Fruit fly (Drosophila melanogaster) whole organism, embryonic: ENCODE measurements around the gene CRAT.

Experiments
- Aef1 ChIP-seq: fragments of 200-800 bp; sonication (Bioruptor generic); IDR thresholded peaks from 3 replicates; pipeline ENCODE4 v1.3.6; 2022; ENCODE audit warnings: missing biosample characterization, missing genetic modification characterization
- Blimp-1 ChIP-seq: fragments of 200-800 bp; sonication (Bioruptor generic); optimal IDR thresholded peaks from 3 replicates; lab custom pipeline; 2018; ENCODE audit warnings: missing biosample characterization, missing genetic modification characterization, mild to moderate bottlenecking, moderate library complexity, missing genetic modification reagents
- CG11398 ChIP-seq: fragments of 200-800 bp; sonication (Bioruptor generic); optimal IDR thresholded peaks from 2 replicates; lab custom pipeline; 2016; ENCODE audit warnings: missing biosample characterization, missing genetic modification characterization
- CG12071 ChIP-seq: fragments of 200-800 bp; sonication (Bioruptor generic); optimal IDR thresholded peaks from 3 replicates; lab custom pipeline; 2018; ENCODE audit warnings: missing biosample characterization, mild to moderate bottlenecking, missing genetic modification characterization
- CG12942 ChIP-seq: fragments of 200-800 bp; sonication (Bioruptor generic); optimal IDR thresholded peaks from 3 replicates; lab custom pipeline; 2016; ENCODE audit warnings: missing biosample characterization, missing genetic modification characterization
- CG13894 ChIP-seq: fragments of 200-800 bp; sonication (Bioruptor generic); optimal IDR thresholded peaks from 3 replicates; lab custom pipeline; 2018; ENCODE audit warnings: missing biosample characterization, mild to moderate bottlenecking, missing genetic modification characterization, moderate library complexity
- CG15601 ChIP-seq: fragments of 200-800 bp; sonication (Bioruptor generic); optimal IDR thresholded peaks from 3 replicates; lab custom pipeline; 2019; ENCODE audit warnings: missing biosample characterization, mild to moderate bottlenecking, missing genetic modification characterization, moderate library complexity
- CG17568 ChIP-seq: fragments of 200-800 bp; sonication (Bioruptor generic); optimal IDR thresholded peaks from 2 replicates; lab custom pipeline; 2018; ENCODE audit warnings: missing biosample characterization, mild to moderate bottlenecking, missing genetic modification characterization, moderate library complexity
- CG17802 ChIP-seq: fragments of 200-800 bp; sonication (Bioruptor generic); optimal IDR thresholded peaks from 2 replicates; lab custom pipeline; 2018; ENCODE audit warnings: missing biosample characterization, mild to moderate bottlenecking, missing genetic modification characterization, moderate library complexity
- CG18262 ChIP-seq: fragments of 200-800 bp; optimal IDR thresholded peaks from 3 replicates; lab custom pipeline; 2019; ENCODE audit warnings: missing biosample characterization, mild to moderate bottlenecking, missing genetic modification characterization, moderate library complexity
- CG18476 ChIP-seq: fragments of 200-800 bp; sonication (Bioruptor generic); optimal IDR thresholded peaks from 2 replicates; lab custom pipeline; 2016; ENCODE audit warnings: missing biosample characterization, mild to moderate bottlenecking, missing genetic modification characterization
- CG34376 ChIP-seq: fragments of 200-800 bp; sonication (Bioruptor generic); optimal IDR thresholded peaks from 2 replicates; lab custom pipeline; 2018; ENCODE audit warnings: missing biosample characterization, mild to moderate bottlenecking, missing genetic modification characterization
- CG3838 ChIP-seq: fragments of 200-800 bp; sonication (Bioruptor generic); optimal IDR thresholded peaks from 3 replicates; lab custom pipeline; 2016; ENCODE audit warnings: missing biosample characterization, missing genetic modification characterization
- CG3995 ChIP-seq: fragments of 200-800 bp; sonication (Bioruptor generic); optimal IDR thresholded peaks from 3 replicates; lab custom pipeline; 2016; ENCODE audit warnings: missing biosample characterization, missing genetic modification characterization
- CG4328 ChIP-seq: fragments of 200-800 bp; sonication (Bioruptor generic); optimal IDR thresholded peaks from 3 replicates; lab custom pipeline; 2017; ENCODE audit warnings: missing biosample characterization, missing genetic modification reagents, missing genetic modification characterization
- CG4820 ChIP-seq: fragments of 200-800 bp; sonication (Bioruptor generic); optimal IDR thresholded peaks from 3 replicates; lab custom pipeline; 2016; ENCODE audit warnings: missing biosample characterization, missing genetic modification characterization
- CG6272 ChIP-seq: fragments of 200-800 bp; sonication (Bioruptor generic); IDR thresholded peaks from 2 replicates; pipeline ENCODE4 v1.3.6; 2022; ENCODE audit warnings: missing biosample characterization, missing genetic modification characterization
- CoRest ChIP-seq: fragments of 200-800 bp; sonication (Bioruptor generic); optimal IDR thresholded peaks from 3 replicates; lab custom pipeline; 2018; ENCODE audit warnings: missing biosample characterization, mild to moderate bottlenecking, missing genetic modification characterization, moderate library complexity
- Doc3 ChIP-seq: fragments of 200-800 bp; sonication (Bioruptor generic); IDR thresholded peaks from 3 replicates; pipeline ENCODE4 v1.3.6; 2022; ENCODE audit warnings: missing biosample characterization, missing genetic modification characterization; ENCODE audit not compliant: partially characterized antibody
- ERR ChIP-seq: fragments of 200-800 bp; sonication (Bioruptor generic); optimal IDR thresholded peaks from 2 replicates; lab custom pipeline; 2016; ENCODE audit warnings: missing biosample characterization, missing genetic modification characterization
- HHEX ChIP-seq: fragments of 200-800 bp; sonication (Bioruptor generic); optimal IDR thresholded peaks from 3 replicates; lab custom pipeline; 2017; ENCODE audit warnings: missing biosample characterization, mild to moderate bottlenecking, missing genetic modification characterization, missing genetic modification reagents
- MTF-1 ChIP-seq: fragments of 200-800 bp; sonication (Bioruptor generic); optimal IDR thresholded peaks from 2 replicates; lab custom pipeline; 2018; ENCODE audit warnings: missing biosample characterization, mild to moderate bottlenecking, missing genetic modification characterization, borderline replicate concordance
- Mrtf ChIP-seq: fragments of 200-800 bp; sonication (Bioruptor generic); IDR thresholded peaks from 3 replicates; pipeline ENCODE4 v1.3.6; 2022; ENCODE audit warnings: missing biosample characterization, missing genetic modification characterization
- NFAT ChIP-seq: fragments of 200-800 bp; sonication (Bioruptor generic); IDR thresholded peaks from 2 replicates; pipeline ENCODE4 v1.3.6; 2022; ENCODE audit warnings: missing biosample characterization, missing genetic modification characterization
- Pdp1 ChIP-seq, 2 experiments: fragments of 200-800 bp; sonication (Bioruptor generic); optimal IDR thresholded peaks; 3 replicates each; lab custom pipeline; 2016; ENCODE audit warnings: missing biosample characterization in 2 of 2, missing genetic modification characterization in 2 of 2, mild to moderate bottlenecking in 1 of 2, moderate library complexity in 1 of 2
- Ssrp ChIP-seq: fragments of 200-800 bp; sonication (Bioruptor generic); optimal IDR thresholded peaks from 2 replicates; lab custom pipeline; 2018; ENCODE audit warnings: missing biosample characterization, mild to moderate bottlenecking, missing genetic modification characterization, moderate library complexity
- Taf1 ChIP-seq: fragments of 200-800 bp; sonication (Bioruptor generic); IDR thresholded peaks from 2 replicates; pipeline ENCODE4 v1.3.6; 2022; ENCODE audit warnings: missing biosample characterization, missing genetic modification characterization
- ac ChIP-seq: fragments of 200-800 bp; sonication (Bioruptor generic); optimal IDR thresholded peaks from 3 replicates; lab custom pipeline; 2017; ENCODE audit warnings: missing biosample characterization, mild to moderate bottlenecking, missing genetic modification characterization
- amos ChIP-seq: fragments of 200-800 bp; sonication (Bioruptor generic); IDR thresholded peaks from 2 replicates; pipeline ENCODE4 v1.3.6; 2022; ENCODE audit warnings: missing biosample characterization, missing genetic modification characterization; ENCODE audit not compliant: partially characterized antibody
- bsh ChIP-seq, 2 experiments: fragments of 200-800 bp; sonication (Bioruptor generic); optimal IDR thresholded peaks; 2 replicates each; lab custom pipeline; 2017 to 2018; ENCODE audit warnings: mild to moderate bottlenecking in 2 of 2, missing biosample characterization in 2 of 2, missing genetic modification characterization in 2 of 2, moderate library complexity in 1 of 2
- cato ChIP-seq: fragments of 200-800 bp; sonication (Bioruptor generic); optimal IDR thresholded peaks from 2 replicates; lab custom pipeline; 2016; ENCODE audit warnings: missing biosample characterization, missing genetic modification characterization, borderline replicate concordance
- cg ChIP-seq: fragments of 200-800 bp; sonication (Bioruptor generic); optimal IDR thresholded peaks from 3 replicates; lab custom pipeline; 2019; ENCODE audit warnings: missing biosample characterization, mild to moderate bottlenecking, missing genetic modification characterization, moderate library complexity
- cwo ChIP-seq: fragments of 200-800 bp; sonication (Bioruptor generic); optimal IDR thresholded peaks from 3 replicates; lab custom pipeline; 2017; ENCODE audit warnings: missing biosample characterization, missing genetic modification characterization, mild to moderate bottlenecking, moderate library complexity, missing genetic modification reagents
- dysf ChIP-seq: fragments of 200-800 bp; sonication (Bioruptor generic); IDR thresholded peaks from 3 replicates; pipeline ENCODE4 v1.3.6; 2022; ENCODE audit warnings: missing biosample characterization, missing genetic modification characterization
- ems ChIP-seq: fragments of 200-800 bp; sonication (Bioruptor generic); optimal IDR thresholded peaks from 3 replicates; lab custom pipeline; 2016; ENCODE audit warnings: missing biosample characterization, missing genetic modification characterization
- gsb-n ChIP-seq: fragments of 200-800 bp; sonication (Bioruptor generic); optimal IDR thresholded peaks from 3 replicates; lab custom pipeline; 2018; ENCODE audit warnings: missing biosample characterization, mild to moderate bottlenecking, missing genetic modification characterization
- ind ChIP-seq: fragments of 200-800 bp; sonication (Bioruptor generic); optimal IDR thresholded peaks from 3 replicates; lab custom pipeline; 2016; ENCODE audit warnings: missing biosample characterization, missing genetic modification characterization
- lab ChIP-seq: fragments of 200-800 bp; sonication (Bioruptor generic); optimal IDR thresholded peaks from 3 replicates; lab custom pipeline; 2017; ENCODE audit warnings: missing biosample characterization, missing genetic modification characterization, mild to moderate bottlenecking, moderate library complexity, missing genetic modification reagents
- lmd ChIP-seq: fragments of 200-800 bp; sonication (Bioruptor generic); IDR thresholded peaks from 2 replicates; pipeline ENCODE4 v1.3.6; 2022; ENCODE audit warnings: missing biosample characterization, missing genetic modification characterization
- nau ChIP-seq: fragments of 200-800 bp; sonication (Bioruptor generic); optimal IDR thresholded peaks from 3 replicates; lab custom pipeline; 2017; ENCODE audit warnings: missing biosample characterization, mild to moderate bottlenecking, missing genetic modification characterization, missing genetic modification reagents
- pan ChIP-seq, 4 experiments: fragments of >200 bp in 3 of 4; fragments of 200-800 bp in 1 of 4; sonication (Bioruptor generic) in 1 of 4; optimal IDR thresholded peaks in 3 of 4; IDR thresholded peaks in 1 of 4; 2 replicates each; pipeline versions ENCODE4 v1.3.6 to Lab custom; 2017 to 2022; ENCODE audit warnings: missing biosample characterization in 2 of 4, missing genetic modification characterization in 2 of 4, mixed read lengths in 1 of 4
- phol ChIP-seq: fragments of 200-800 bp; sonication (Bioruptor generic); optimal IDR thresholded peaks from 3 replicates; lab custom pipeline; 2018; ENCODE audit warnings: missing biosample characterization, mild to moderate bottlenecking, missing genetic modification characterization, moderate library complexity
- pum ChIP-seq: fragments of 200-800 bp; sonication (Bioruptor generic); optimal IDR thresholded peaks from 2 replicates; lab custom pipeline; 2016; ENCODE audit warnings: missing biosample characterization, missing genetic modification characterization
- sd ChIP-seq: fragments of 200-800 bp; sonication (Bioruptor generic); optimal IDR thresholded peaks from 3 replicates; lab custom pipeline; 2018; ENCODE audit warnings: missing biosample characterization, mild to moderate bottlenecking, missing genetic modification characterization, moderate library complexity
- sisA ChIP-seq: fragments of 200-800 bp; sonication (Bioruptor generic); IDR thresholded peaks from 2 replicates; pipeline ENCODE4 v1.3.6; 2022; ENCODE audit warnings: missing biosample characterization, missing genetic modification characterization
- tin ChIP-seq: fragments of 200-800 bp; sonication (Bioruptor generic); optimal IDR thresholded peaks from 3 replicates; lab custom pipeline; 2016; ENCODE audit warnings: missing biosample characterization, missing genetic modification characterization
- tup ChIP-seq: fragments of 200-800 bp; sonication (Bioruptor generic); optimal IDR thresholded peaks from 2 replicates; lab custom pipeline; 2016; ENCODE audit warnings: missing biosample characterization, mild to moderate bottlenecking, missing genetic modification characterization, moderate library complexity

The CRAT gene

dm6 chr3R:6373512-6374306, 2.1 kb downstream of the CRAT start (continued):
- no peak for TF ChIP-seq Mrtf (GFP tag; lab: Robert Waterston, UW)
- no peak for TF ChIP-seq CG17802 (tag; lab: Kevin White, UChicago)
- TF ChIP-seq Doc3 = peak; percentile 26; the same call in 2 of the 3 replicates
- TF ChIP-seq lab (GFP tag; lab: Kevin White, UChicago) = peak; percentile 83
- TF ChIP-seq pum (GFP tag; lab: Kevin White, UChicago) = no peak
- TF ChIP-seq CG3995 (GFP tag; lab: Kevin White, UChicago) = peak; percentile 33
- TF ChIP-seq amos (GFP tag; lab: Robert Waterston, UW) = no peak
- TF ChIP-seq NFAT (GFP tag; lab: Robert Waterston, UW) = no peak; the same call in 1 of the 2 replicates
- peak; percentile 28 for TF ChIP-seq CG15601
- peak; percentile 17 for TF ChIP-seq CG18476 (GFP tag; lab: Kevin White, UChicago)
- TF ChIP-seq phol (tag; lab: Kevin White, UChicago) = peak; percentile 22
- TF ChIP-seq CG18262 (tag; lab: Kevin White, UChicago) = peak; percentile 43
- peak; percentile 19; the same call in 1 of the 2 replicates for TF ChIP-seq Taf1 (GFP tag; lab: Robert Waterston, UW)
- TF ChIP-seq CG6272 (GFP tag; lab: Robert Waterston, UW) = no peak
- peak; percentile 73 for TF ChIP-seq HHEX (GFP tag; lab: Kevin White, UChicago)
- TF ChIP-seq tin (GFP tag; lab: Kevin White, UChicago) = no peak
- TF ChIP-seq gsb-n (tag; lab: Kevin White, UChicago) = no peak
- TF ChIP-seq nau (GFP tag; lab: Kevin White, UChicago) = no peak
- peak; percentile 28 for TF ChIP-seq CG13894 (tag; lab: Kevin White, UChicago)
- peak; percentile 56 for TF ChIP-seq CG3838 (GFP tag; lab: Kevin White, UChicago)
- TF ChIP-seq CoRest (tag; lab: Kevin White, UChicago) = peak; percentile 51
- no peak for TF ChIP-seq sd
- no peak for TF ChIP-seq CG17568
- TF ChIP-seq MTF-1 (GFP tag; lab: Kevin White, UChicago) = no peak
- TF ChIP-seq tup = peak; percentile 12
- TF ChIP-seq Pdp1 (GFP tag; optimal IDR thresholded peaks at IDR 0.05; lab: Kevin White, UChicago) = peak in 1 of 2 experiments; percentile 27
- no peak for TF ChIP-seq ac (GFP tag; lab: Kevin White, UChicago)
- TF ChIP-seq ind = no peak
- no peak for TF ChIP-seq cato (GFP tag; lab: Kevin White, UChicago)
- TF ChIP-seq Aef1 (GFP tag; lab: Robert Waterston, UW) = no peak
- no peak for TF ChIP-seq CG12071 (GFP tag; lab: Kevin White, UChicago)
- no peak for TF ChIP-seq Ssrp
- TF ChIP-seq cwo (GFP tag; lab: Kevin White, UChicago) = peak; percentile 25
- TF ChIP-seq sisA (GFP tag; lab: Robert Waterston, UW) = no peak
- peak; percentile 67 for TF ChIP-seq CG34376 (GFP tag; lab: Kevin White, UChicago)
- TF ChIP-seq dysf (GFP tag; lab: Robert Waterston, UW) = no peak; the same call in 2 of the 3 replicates
- TF ChIP-seq Blimp-1 (GFP tag; lab: Kevin White, UChicago) = peak; percentile 52
- TF ChIP-seq pan (optimal IDR thresholded peaks at IDR 0.05; lab: Kevin White, UChicago) = no peak
- TF ChIP-seq pan (GFP tag; optimal IDR thresholded peaks at IDR 0.05 in 1 of 2, IDR thresholded peaks at IDR 0.05 in 1 of 2) = no peak
- TF ChIP-seq cg (GFP tag; lab: Kevin White, UChicago) = no peak
- no peak for TF ChIP-seq ERR (GFP tag; lab: Kevin White, UChicago)
- TF ChIP-seq CG4820 (GFP tag; lab: Kevin White, UChicago) = no peak
- TF ChIP-seq CG12942 = no peak
- peak; percentile 10 for TF ChIP-seq CG4328
- no peak for TF ChIP-seq ems
- TF ChIP-seq lmd (GFP tag; lab: Robert Waterston, UW) = no peak
- TF ChIP-seq CG11398 = peak; percentile 38
- peak in 1 of 2 experiments; percentile 40 for TF ChIP-seq bsh (GFP tag; optimal IDR thresholded peaks at IDR 0.05; lab: Kevin White, UChicago)
